Fruit fly (Drosophila melanogaster): ENCODE results near the gene Mrtf.
A peak's percentile ranks its signal among the peaks of the same experiment; 100 is the strongest.

dm6 chr3L:2766269-2767088, at the start of gene Mrtf, which contains the start of gene Non2:
- TF ChIP-seq Crg-1 (GFP tag; optimal IDR thresholded peaks at IDR 0.05) = peak; percentile 13
- peak; percentile 79 for TF ChIP-seq Hr96 (GFP tag; optimal IDR thresholded peaks at IDR 0.05)
- peak; percentile 96 for TF ChIP-seq CG14711 (tag; optimal IDR thresholded peaks at IDR 0.05)
- peak; percentile 48 for TF ChIP-seq kay (GFP tag; ENCODE audit: borderline replicate concordance)
- peak; percentile 42 for TF ChIP-seq ovo (GFP tag; optimal IDR thresholded peaks at IDR 0.05)

All from whole organism, adult.